Fruit fly (Drosophila melanogaster): Measurements from ENCODE around the gene CG15529.

DNA sequence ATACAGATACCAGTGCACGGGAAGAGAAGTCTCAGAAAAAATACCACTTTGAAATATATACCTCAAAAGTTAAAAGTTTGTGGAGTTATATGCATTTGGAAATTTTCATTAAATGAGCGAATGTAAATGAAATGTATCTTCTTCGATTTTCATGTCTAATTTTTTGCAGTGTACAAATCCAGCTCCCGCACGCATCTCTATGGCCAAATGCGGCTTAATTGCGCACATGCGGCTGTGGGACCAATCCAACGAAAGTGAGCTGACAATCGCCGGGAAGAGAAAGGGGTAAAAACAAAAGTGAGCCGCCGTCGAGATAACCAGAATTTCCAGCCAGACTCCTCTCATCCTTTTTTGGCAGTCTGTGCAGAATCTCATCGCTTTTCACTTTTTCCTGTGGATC lies 12.3 kb downstream of the CG15529 start:
- no peak for TF ChIP-seq usp (GFP tag; optimal IDR thresholded peaks at IDR 0.05)
- no peak for TF ChIP-seq psq (optimal IDR thresholded peaks at IDR 0.05)
- no peak for TF ChIP-seq pan (optimal IDR thresholded peaks at IDR 0.05)
